Worm (Caenorhabditis elegans): ENCODE results near the gene C33C12.4.
A peak's percentile ranks its signal among the peaks of the same experiment; 100 is the strongest.

DNA sequence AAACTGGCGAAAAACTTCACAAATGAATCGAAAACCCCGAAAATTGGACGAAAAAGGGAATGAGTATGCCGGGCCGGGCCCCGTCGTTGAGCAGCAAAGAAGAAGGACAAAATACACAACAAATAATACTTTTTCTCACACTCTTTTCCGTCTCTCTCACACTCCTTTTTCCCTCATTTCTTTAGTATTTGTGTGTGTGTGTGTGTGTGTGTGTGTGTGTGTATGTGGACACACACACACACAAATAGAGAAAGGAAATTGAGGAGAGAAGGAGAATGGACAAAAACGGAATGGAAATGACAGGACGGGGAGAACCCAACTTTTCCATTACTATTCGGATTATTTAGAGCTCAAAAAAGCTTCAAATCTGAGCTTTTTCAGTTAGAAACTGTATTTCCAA, 29.3 kb upstream of the C33C12.4 start:
- TF ChIP-seq eyg-1 (tag; optimal IDR thresholded peaks at IDR 0.05) (no peak), pha-4 (tag; optimal IDR thresholded peaks at IDR 0.05) (no peak), dve-1 (tag; optimal IDR thresholded peaks at IDR 0.05) (peak; percentile 14)

Measured in whole organism, late embryonic.